Worm (Caenorhabditis elegans) whole organism, L4 larva: ENCODE data around the gene D1005.6.

Source experiments
- D1046.2 ChIP-seq: fragments of 200-800 bp; sonication (Bioruptor generic); IDR thresholded peaks from 2 replicates; pipeline ENCODE4 v1.3.6; 2022; ENCODE audit warnings: missing genetic modification characterization, missing compliant biosample characterization
- vab-7 ChIP-seq: fragments of 200-800 bp; sonication (Bioruptor generic); IDR thresholded peaks from 2 replicates; pipeline ENCODE4 v1.3.6; 2022; ENCODE audit warnings: missing genetic modification reagents, missing genetic modification characterization, missing compliant biosample characterization
- ztf-11 ChIP-seq: fragments of 150-350 bp; optimal IDR thresholded peaks from 2 replicates; lab custom pipeline; 2014; ENCODE audit warnings: missing biosample characterization, missing genetic modification characterization

DNA sequence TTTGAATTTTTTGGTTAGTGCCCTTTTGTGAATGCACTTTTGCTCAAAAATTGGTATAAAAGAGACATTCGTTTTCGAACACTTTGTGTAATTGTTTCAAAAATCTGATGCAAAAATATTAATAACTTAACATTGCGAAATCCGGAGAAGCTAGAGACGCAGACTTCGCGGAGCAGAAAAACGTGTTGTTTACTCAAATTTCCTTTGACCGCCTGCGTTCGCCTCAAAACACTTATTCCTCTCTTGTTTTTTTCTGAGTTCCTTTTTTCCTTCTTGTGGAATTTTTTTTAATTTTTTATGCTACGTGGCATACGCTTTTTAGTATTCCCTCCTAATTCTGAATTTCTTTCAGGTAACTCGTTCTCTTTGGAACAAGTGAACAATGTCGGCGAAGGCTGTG lies 14.6 kb upstream of the D1005.6 start, which contains the start of gene acly-1:
- no peak for TF ChIP-seq ztf-11
- TF ChIP-seq D1046.2 (GFP tag; lab: Robert Waterston, UW): no peak
- no peak for TF ChIP-seq vab-7
